Worm (Caenorhabditis elegans): ENCODE data around the gene tmem-24.

Gene tmem-24

DNA sequence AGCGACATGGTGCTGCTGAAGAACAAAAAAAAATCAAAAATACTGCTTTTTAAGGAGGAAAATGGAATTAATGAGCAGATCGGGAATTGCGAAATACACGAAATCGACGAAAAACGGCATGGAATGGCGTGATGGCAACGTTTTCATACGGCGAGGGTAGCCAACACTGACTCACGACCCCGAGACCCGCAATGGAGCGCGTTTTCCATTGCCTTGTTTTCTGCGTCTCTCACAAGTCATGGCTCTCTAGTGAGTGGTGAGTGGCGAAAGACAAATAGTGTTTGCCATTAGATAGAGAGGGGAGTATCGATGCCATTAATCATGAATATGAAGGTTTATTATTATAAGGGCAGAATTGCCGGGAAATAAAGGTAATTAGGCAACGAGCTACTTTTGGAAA lies 39.0 kb downstream of the tmem-24 start, which contains the start of gene C18B2.4 (continued):
- TF ChIP-seq nhr-28 (tag; optimal IDR thresholded peaks at IDR 0.05): peak; percentile 81
- TF ChIP-seq hif-1 (tag; optimal IDR thresholded peaks at IDR 0.05): peak in 1 of 2 experiments; percentile 66
- TF ChIP-seq Y5F2A.4 (GFP tag; optimal IDR thresholded peaks at IDR 0.05): no peak
- no peak for TF ChIP-seq egl-27 (tag; optimal IDR thresholded peaks at IDR 0.05)
- 0 out of 2 replicates have a peak, but pooled peaks have one; percentile 7 for TF ChIP-seq arid-1 (GFP tag; conservative IDR thresholded peaks at IDR 0.05)
- TF ChIP-seq dmd-9 (GFP tag; IDR thresholded peaks at IDR 0.05): no peak
- no peak for TF ChIP-seq nhr-111 (GFP tag; optimal IDR thresholded peaks at IDR 0.05)
- TF ChIP-seq ama-1 (optimal IDR thresholded peaks at IDR 0.05): peak; percentile 51
- TF ChIP-seq fos-1 (tag; optimal IDR thresholded peaks at IDR 0.05): no peak
- TF ChIP-seq ztf-11 (tag; optimal IDR thresholded peaks at IDR 0.05): no peak
- TF ChIP-seq nhr-25 (tag; optimal IDR thresholded peaks at IDR 0.05; ENCODE audit: borderline replicate concordance, insufficient read depth): peak; percentile 13
- TF ChIP-seq pha-4 (GFP tag; IDR thresholded peaks at IDR 0.05): no peak
- TF ChIP-seq pha-4 (tag; optimal IDR thresholded peaks at IDR 0.05): peak; percentile 59
- no peak for TF ChIP-seq madf-5 (GFP tag; IDR thresholded peaks at IDR 0.05)
- no peak for TF ChIP-seq lin-15B (tag; optimal IDR thresholded peaks at IDR 0.05)
- no peak for TF ChIP-seq nhr-41 (GFP tag; IDR thresholded peaks at IDR 0.05)
- TF ChIP-seq hlh-11 (tag; optimal IDR thresholded peaks at IDR 0.05): peak; percentile 87
- no peak for TF ChIP-seq nhr-48 (tag; optimal IDR thresholded peaks at IDR 0.05)
- TF ChIP-seq hlh-30 (tag; optimal IDR thresholded peaks at IDR 0.05; ENCODE audit: insufficient read depth): peak; percentile 97
- peak in 1 of 2 experiments; percentile 35 for TF ChIP-seq mdl-1 (tag; optimal IDR thresholded peaks at IDR 0.05)
- TF ChIP-seq zfp-3 (GFP tag; conservative IDR thresholded peaks at IDR 0.05): no peak
- TF ChIP-seq mep-1 (tag; optimal IDR thresholded peaks at IDR 0.05): peak; percentile 78
- TF ChIP-seq cey-2 (tag; optimal IDR thresholded peaks at IDR 0.05; ENCODE audit: borderline replicate concordance, insufficient read depth): no peak
- TF ChIP-seq unc-130 (GFP tag; optimal IDR thresholded peaks at IDR 0.05): no peak
- peak; percentile 28 for TF ChIP-seq dpl-1 (GFP tag; optimal IDR thresholded peaks at IDR 0.05)
- TF ChIP-seq T20F7.1 (GFP tag; optimal IDR thresholded peaks at IDR 0.05): no peak
- TF ChIP-seq ceh-20 (GFP tag; IDR thresholded peaks at IDR 0.05): peak; percentile 87
- TF ChIP-seq lin-1 (GFP tag; IDR thresholded peaks at IDR 0.05): peak; percentile 53; the same call in 1 of the 2 replicates
- peak; percentile 65; the same call in 1 of the 2 replicates for TF ChIP-seq ctbp-1 (GFP tag; IDR thresholded peaks at IDR 0.05)
- peak; percentile 86 for TF ChIP-seq lin-38 (GFP tag; IDR thresholded peaks at IDR 0.05)
- TF ChIP-seq daf-8 (GFP tag; IDR thresholded peaks at IDR 0.05): no peak

DNA sequence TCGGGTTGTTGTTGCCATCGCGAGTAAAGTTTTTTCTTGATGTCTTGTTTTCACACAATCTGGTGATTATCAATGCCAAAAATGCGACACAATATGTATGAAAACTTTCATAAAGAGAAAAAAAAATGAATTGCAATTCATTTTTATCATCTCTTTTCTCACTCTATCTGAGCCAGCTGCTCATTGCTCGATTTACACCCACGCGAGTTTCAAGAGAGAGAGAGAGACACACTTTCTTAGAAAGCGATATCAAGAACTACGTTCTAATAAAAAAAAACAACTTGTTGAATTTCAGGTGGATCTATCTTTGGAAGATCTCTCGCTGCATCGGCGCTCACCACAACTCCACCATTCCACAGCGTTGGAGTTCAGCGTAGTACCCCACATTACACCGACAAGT lies 42.1 kb downstream of the tmem-24 start:
- no peak for TF ChIP-seq gei-8 (GFP tag; optimal IDR thresholded peaks at IDR 0.05)
- TF ChIP-seq mxl-2 (GFP tag; conservative IDR thresholded peaks at IDR 0.05): no peak
- no peak for TF ChIP-seq ceh-62 (tag; optimal IDR thresholded peaks at IDR 0.05)
- no peak for TF ChIP-seq F44E2.7 (GFP tag; IDR thresholded peaks at IDR 0.05)
- no peak for TF ChIP-seq mxl-3 (GFP tag; optimal IDR thresholded peaks at IDR 0.05)
- no peak for TF ChIP-seq nhr-28 (tag; optimal IDR thresholded peaks at IDR 0.05)
- TF ChIP-seq zip-11 (GFP tag; IDR thresholded peaks at IDR 0.05): no peak
- no peak for TF ChIP-seq daf-8 (GFP tag; IDR thresholded peaks at IDR 0.05)
- TF ChIP-seq nhr-25 (tag; optimal IDR thresholded peaks at IDR 0.05; ENCODE audit: borderline replicate concordance, insufficient read depth): no peak
- TF ChIP-seq hlh-11 (tag; optimal IDR thresholded peaks at IDR 0.05): no peak
- TF ChIP-seq Y105C5A.15 (GFP tag; IDR thresholded peaks at IDR 0.05): no peak
- TF ChIP-seq nhr-77 (tag; optimal IDR thresholded peaks at IDR 0.05): no peak
- no peak for TF ChIP-seq mdt-29 (GFP tag; IDR thresholded peaks at IDR 0.05)
- no peak for TF ChIP-seq ZK337.2 (GFP tag; IDR thresholded peaks at IDR 0.05)
- no peak for TF ChIP-seq fkh-10 (GFP tag; optimal IDR thresholded peaks at IDR 0.05)
- TF ChIP-seq tag-97 (GFP tag; IDR thresholded peaks at IDR 0.05): no peak
- TF ChIP-seq mes-2 (tag; optimal IDR thresholded peaks at IDR 0.05; ENCODE audit: poor library complexity, severe bottlenecking): no peak
- TF ChIP-seq unc-39 (tag; optimal IDR thresholded peaks at IDR 0.05): no peak
